In genomic region chrIV:2782793-2783540, ce11 we compare ENCODE assay signal across 1 worm cellular context.
TF ChIP-seq lines count a peak whose summit lies in the region.

Y54G2A.12 (minus strand) TSS chrIV:2782843.

TF ChIP-seq in whole organism, young adult, 124 proteins besides CTCF, POLR2A, EP300 and RAD21 (continued from another document):
- TF ChIP-seq dpff-1 (tag; optimal IDR thresholded peaks at IDR 0.05; lab: Kevin White, UChicago), result no peak
- TF ChIP-seq ceh-91 (GFP tag; IDR thresholded peaks at IDR 0.05; lab: Robert Waterston, UW), result peak; percentile 88
- no peak for TF ChIP-seq attf-5 (GFP tag; optimal IDR thresholded peaks at IDR 0.05; lab: Kevin White, UChicago)
- TF ChIP-seq T26A5.8 (tag; optimal IDR thresholded peaks at IDR 0.05; lab: Kevin White, UChicago), result no peak
- TF ChIP-seq bed-1 (GFP tag; IDR thresholded peaks at IDR 0.05; lab: Robert Waterston, UW), result no peak
- TF ChIP-seq pha-4 (tag; optimal IDR thresholded peaks at IDR 0.05; lab: Kevin White, UChicago), result no peak
- TF ChIP-seq F52B5.7 (tag; optimal IDR thresholded peaks at IDR 0.05; lab: Kevin White, UChicago), result no peak
- TF ChIP-seq F22D6.2 (tag; optimal IDR thresholded peaks at IDR 0.05; lab: Kevin White, UChicago), result no peak
- TF ChIP-seq snpc-3.4 (tag; optimal IDR thresholded peaks at IDR 0.05; lab: Kevin White, UChicago), result peak; percentile 53
- TF ChIP-seq pbrm-1 (GFP tag; IDR thresholded peaks at IDR 0.05; lab: Robert Waterston, UW), result 0 out of 2 replicates have a peak, but pooled peaks have one; percentile 27
- no peak for TF ChIP-seq lir-1 (GFP tag; conservative IDR thresholded peaks at IDR 0.05; lab: Robert Waterston, UW)
- no peak for TF ChIP-seq Y95B8A.8 (GFP tag; IDR thresholded peaks at IDR 0.05; lab: Robert Waterston, UW)
- no peak for TF ChIP-seq egrh-3 (GFP tag; IDR thresholded peaks at IDR 0.05; lab: Robert Waterston, UW)
- no peak for TF ChIP-seq madf-10 (tag; optimal IDR thresholded peaks at IDR 0.05; lab: Kevin White, UChicago)
- no peak for TF ChIP-seq sptf-2 (GFP tag; optimal IDR thresholded peaks at IDR 0.05; lab: Kevin White, UChicago)
- TF ChIP-seq lin-26 (GFP tag; IDR thresholded peaks at IDR 0.05; lab: Robert Waterston, UW), result no peak
- TF ChIP-seq somi-1 (GFP tag; optimal IDR thresholded peaks at IDR 0.05; lab: Kevin White, UChicago), result no peak
- 0 out of 2 replicates have a peak, but pooled peaks have one; percentile 19 for TF ChIP-seq ceh-100 (GFP tag; IDR thresholded peaks at IDR 0.05; lab: Robert Waterston, UW)
- TF ChIP-seq hrde-1 (tag; optimal IDR thresholded peaks at IDR 0.05; lab: Kevin White, UChicago; ENCODE audit: borderline replicate concordance), result peak; percentile 19
- TF ChIP-seq tlf-1 (GFP tag; optimal IDR thresholded peaks at IDR 0.05; lab: Kevin White, UChicago), result peak; percentile 53
- TF ChIP-seq ekl-4 (GFP tag; IDR thresholded peaks at IDR 0.05; lab: Robert Waterston, UW), result peak; percentile 70; the same call in 1 of the 2 replicates
- TF ChIP-seq tbp1 (GFP tag; optimal IDR thresholded peaks at IDR 0.05; lab: Kevin White, UChicago), result peak; percentile 38
- TF ChIP-seq C17E4.6 (GFP tag; IDR thresholded peaks at IDR 0.05; lab: Robert Waterston, UW), result no peak
- no peak for TF ChIP-seq fkh-3 (tag; optimal IDR thresholded peaks at IDR 0.05; lab: Kevin White, UChicago)
- no peak for TF ChIP-seq ztf-18 (tag; optimal IDR thresholded peaks at IDR 0.05; lab: Kevin White, UChicago)
- TF ChIP-seq F37B4.10 (GFP tag; IDR thresholded peaks at IDR 0.05; lab: Robert Waterston, UW), result no peak
- no peak for TF ChIP-seq tbx-9 (tag; optimal IDR thresholded peaks at IDR 0.05; lab: Kevin White, UChicago; ENCODE audit: borderline replicate concordance)
- TF ChIP-seq xnd-1 (tag; optimal IDR thresholded peaks at IDR 0.05; lab: Kevin White, UChicago), result peak; percentile 97
- TF ChIP-seq nhr-90 (tag; optimal IDR thresholded peaks at IDR 0.05; lab: Kevin White, UChicago), result no peak
- peak; percentile 92 for TF ChIP-seq lsl-1 (GFP tag; optimal IDR thresholded peaks at IDR 0.05; lab: Kevin White, UChicago)
- no peak for TF ChIP-seq hlh-12 (tag; optimal IDR thresholded peaks at IDR 0.05; lab: Kevin White, UChicago)
- TF ChIP-seq snpc-1.3 (tag; optimal IDR thresholded peaks at IDR 0.05; lab: Kevin White, UChicago; ENCODE audit: insufficient read depth), result no peak
- TF ChIP-seq hmg-20 (GFP tag; IDR thresholded peaks at IDR 0.05; lab: Robert Waterston, UW), result no peak
- TF ChIP-seq F33H1.4 (GFP tag; IDR thresholded peaks at IDR 0.05; lab: Robert Waterston, UW), result peak; percentile 93
- TF ChIP-seq athp-1 (tag; optimal IDR thresholded peaks at IDR 0.05; lab: Kevin White, UChicago), result no peak
- no peak for TF ChIP-seq snpc-1.1 (tag; optimal IDR thresholded peaks at IDR 0.05; lab: Kevin White, UChicago; ENCODE audit: insufficient read depth)
- no peak for TF ChIP-seq T07F8.4 (tag; optimal IDR thresholded peaks at IDR 0.05; lab: Kevin White, UChicago)
- no peak for TF ChIP-seq cebp-1 (GFP tag; IDR thresholded peaks at IDR 0.05; lab: Robert Waterston, UW)
- no peak for TF ChIP-seq cebp-1 (tag; optimal IDR thresholded peaks at IDR 0.05; lab: Kevin White, UChicago)
- TF ChIP-seq let-526 (GFP tag; IDR thresholded peaks at IDR 0.05; lab: Robert Waterston, UW), result no peak
- TF ChIP-seq C06A6.2 (GFP tag; conservative IDR thresholded peaks at IDR 0.05; lab: Robert Waterston, UW), result no peak
- no peak for TF ChIP-seq akir-1 (GFP tag; optimal IDR thresholded peaks at IDR 0.05; lab: Kevin White, UChicago)
- TF ChIP-seq zfh-2 (GFP tag; conservative IDR thresholded peaks at IDR 0.05; lab: Robert Waterston, UW), result no peak
- TF ChIP-seq mes-4 (tag; optimal IDR thresholded peaks at IDR 0.05; lab: Kevin White, UChicago), result no peak
- TF ChIP-seq atf-7 (tag; optimal IDR thresholded peaks at IDR 0.05; lab: Kevin White, UChicago), result no peak
- TF ChIP-seq egl-18 (GFP tag; IDR thresholded peaks at IDR 0.05; lab: Robert Waterston, UW), result no peak
